Fruit fly (Drosophila melanogaster) Kc167 (cell line): Measurements from ENCODE around the gene CG7518.

ENCODE experiments used
- Myc ChIP-seq: fragments of >200 bp; optimal IDR thresholded peaks from 2 replicates; lab custom pipeline; 2017; ENCODE audit warnings: missing external identifiers
- h ChIP-seq: fragments of >200 bp; optimal IDR thresholded peaks from 3 replicates; lab custom pipeline; 2018; ENCODE audit warnings: missing external identifiers

DNA sequence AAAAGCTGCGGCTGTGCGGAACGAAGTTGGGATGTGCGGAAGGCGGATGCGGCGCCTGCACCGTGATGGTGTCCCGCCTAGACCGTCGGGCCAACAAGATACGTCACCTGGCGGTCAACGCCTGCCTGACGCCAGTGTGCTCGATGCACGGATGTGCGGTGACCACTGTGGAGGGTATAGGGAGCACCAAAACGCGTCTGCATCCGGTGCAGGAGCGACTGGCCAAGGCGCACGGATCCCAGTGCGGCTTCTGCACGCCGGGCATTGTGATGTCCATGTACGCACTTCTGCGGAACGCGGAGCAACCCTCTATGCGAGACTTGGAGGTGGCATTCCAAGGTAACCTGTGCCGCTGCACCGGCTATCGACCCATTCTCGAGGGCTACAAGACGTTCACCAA lies 35.8 kb downstream of the CG7518 start:
- TF ChIP-seq h (no peak), Myc (lab: Kevin White, UChicago) (no peak)
